Fruit fly (Drosophila melanogaster): ENCODE results near the gene Dci.

dm6 chr3L:852267-852666, 1.1 kb downstream of the Dci start:
- TF ChIP-seq Pif1A (GFP tag; optimal IDR thresholded peaks at IDR 0.05) (no peak), EcR (GFP tag; optimal IDR thresholded peaks at IDR 0.05) (no peak), gl (tag; optimal IDR thresholded peaks at IDR 0.05) (no peak), CG8301 (tag; optimal IDR thresholded peaks at IDR 0.05) (no peak), Ets98B (GFP tag; IDR thresholded peaks at IDR 0.05) (no peak), CG10348 (GFP tag; IDR thresholded peaks at IDR 0.05) (no peak), D1 (tag; optimal IDR thresholded peaks at IDR 0.05) (no peak), CG14655 (GFP tag; optimal IDR thresholded peaks at IDR 0.05) (no peak), CG4496 (GFP tag; IDR thresholded peaks at IDR 0.05) (no peak), CG13204 (GFP tag; optimal IDR thresholded peaks at IDR 0.05) (no peak), CG17806 (tag; optimal IDR thresholded peaks at IDR 0.05) (no peak), Snoo (tag; optimal IDR thresholded peaks at IDR 0.05) (no peak)
